Worm (Caenorhabditis elegans): ENCODE data around the gene C54F6.17.

- no peak for TF ChIP-seq pha-4 (tag; optimal IDR thresholded peaks at IDR 0.05)
- TF ChIP-seq mep-1 (tag; optimal IDR thresholded peaks at IDR 0.05): no peak
- no peak for TF ChIP-seq ztf-11 (tag; optimal IDR thresholded peaks at IDR 0.05)
- no peak for TF ChIP-seq flh-1 (GFP tag; optimal IDR thresholded peaks at IDR 0.05)
- TF ChIP-seq elt-3 (tag; optimal IDR thresholded peaks at IDR 0.05): no peak
- TF ChIP-seq lin-32 (GFP tag; optimal IDR thresholded peaks at IDR 0.05): no peak
Observed at ce11 chrV:7551821-7552220, 24.6 kb downstream of the C54F6.17 start, which contains the start of gene F19F10.3.
